Fruit fly (Drosophila melanogaster) whole organism, adult: ENCODE results near the gene CG7332.

ENCODE experiments used
- CG11617 ChIP-seq: fragments of 200-800 bp; sonication (Bioruptor generic); optimal IDR thresholded peaks from 2 replicates; lab custom pipeline; 2017; ENCODE audit warnings: mild to moderate bottlenecking, missing biosample characterization, missing genetic modification reagents, missing genetic modification characterization
- CG33017 ChIP-seq: fragments of 200-800 bp; sonication (Bioruptor generic); optimal IDR thresholded peaks from 2 replicates; lab custom pipeline; 2018; ENCODE audit warnings: missing biosample characterization, mild to moderate bottlenecking, missing genetic modification characterization, moderate library complexity
- CG7045 ChIP-seq: fragments of 200-800 bp; sonication (Bioruptor generic); optimal IDR thresholded peaks from 2 replicates; lab custom pipeline; 2017; ENCODE audit warnings: missing biosample characterization, mild to moderate bottlenecking, missing genetic modification characterization
- cic ChIP-seq: fragments of 200-800 bp; sonication (Bioruptor generic); optimal IDR thresholded peaks from 2 replicates; lab custom pipeline; 2017; ENCODE audit warnings: missing biosample characterization, mild to moderate bottlenecking, missing genetic modification characterization, moderate library complexity
- cnc ChIP-seq, 2 experiments: fragments of >200 bp; optimal IDR thresholded peaks; 2 replicates each; lab custom pipeline; 2017
- kay ChIP-seq: fragments of 200-800 bp; sonication (Bioruptor generic); peaks from one replicate; lab custom pipeline; 2016; ENCODE audit warnings: missing biosample characterization, missing genetic modification characterization, borderline replicate concordance
- tj ChIP-seq: fragments of 200-800 bp; sonication (Bioruptor generic); optimal IDR thresholded peaks from 3 replicates; lab custom pipeline; 2017; ENCODE audit warnings: missing biosample characterization, mild to moderate bottlenecking, missing genetic modification characterization, moderate library complexity
- toe ChIP-seq: fragments of 200-800 bp; sonication (Bioruptor generic); optimal IDR thresholded peaks from 2 replicates; lab custom pipeline; 2016; ENCODE audit warnings: missing biosample characterization, missing genetic modification characterization

- TF ChIP-seq tj (GFP tag; lab: Kevin White, UChicago) (no peak), toe (GFP tag; lab: Kevin White, UChicago) (no peak), cnc (optimal IDR thresholded peaks at IDR 0.05; lab: Kevin White, UChicago) (no peak), CG33017 (tag; lab: Kevin White, UChicago) (no peak), kay (GFP tag; lab: Kevin White, UChicago) (no peak), cic (GFP tag; lab: Kevin White, UChicago) (no peak), CG7045 (GFP tag; lab: Kevin White, UChicago) (no peak), CG11617 (GFP tag; lab: Kevin White, UChicago) (no peak)
Observed at dm6 chrX:18838470-18838869, 45.8 kb upstream of the CG7332 start.
